Worm (Caenorhabditis elegans): ENCODE results near the gene K04G7.1.

Gene K04G7.1

DNA sequence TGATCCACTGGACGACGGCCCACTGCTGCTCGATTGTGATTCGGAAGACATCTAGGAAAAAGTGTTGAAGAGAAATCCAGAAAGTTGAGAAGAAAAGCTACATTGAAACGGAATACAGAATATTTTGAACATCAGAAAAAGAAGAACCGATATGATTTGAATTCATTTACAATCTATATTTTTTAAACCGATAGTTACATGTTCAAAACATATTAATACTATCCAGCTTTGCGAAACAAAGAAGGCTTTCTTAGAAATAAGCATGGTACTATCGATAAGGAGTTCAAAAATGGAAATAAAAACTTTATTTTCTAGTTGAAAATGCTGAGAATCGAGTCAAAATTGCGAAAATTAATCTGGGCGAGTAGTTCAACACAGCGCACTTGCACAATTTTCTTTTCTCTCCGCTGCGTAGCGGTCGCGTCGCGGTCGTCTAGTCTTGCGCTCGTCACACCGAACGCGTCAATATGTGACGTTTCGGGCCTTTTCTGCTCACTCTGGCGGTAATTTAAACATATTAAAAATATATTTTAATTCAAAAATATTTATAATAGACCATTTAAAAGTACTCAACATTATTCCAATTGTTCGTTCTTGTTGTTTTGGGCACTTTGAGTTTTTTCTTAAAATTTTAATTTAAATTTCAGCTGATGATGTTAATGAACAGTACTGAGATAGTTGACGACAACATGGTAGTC lies at the start of gene K04G7.1, which contains the start of gene syf-2:
K04G7.1 (plus strand) TSS at position 648 of the 698 bp plus-strand sequence.
syf-2 (minus strand) TSS at position 51 of the 698 bp plus-strand sequence.
- TF ChIP-seq cebp-1 (GFP tag; IDR thresholded peaks at IDR 0.05), result peak; percentile 69
- TF ChIP-seq cebp-1 (tag; optimal IDR thresholded peaks at IDR 0.05), result peak; percentile 87
- peak; percentile 77 for TF ChIP-seq zfh-2 (GFP tag; conservative IDR thresholded peaks at IDR 0.05)
- peak; percentile 84; the same call in 1 of the 2 replicates for TF ChIP-seq Y95B8A.8 (GFP tag; IDR thresholded peaks at IDR 0.05)
- TF ChIP-seq bed-2 (GFP tag; IDR thresholded peaks at IDR 0.05), result no peak
- TF ChIP-seq Y53G8AR.9 (GFP tag; conservative IDR thresholded peaks at IDR 0.05), result peak; percentile 78
- no peak for TF ChIP-seq cebp-2 (GFP tag; IDR thresholded peaks at IDR 0.05)
- TF ChIP-seq B0019.2 (GFP tag; conservative IDR thresholded peaks at IDR 0.05), result 0 out of 2 replicates have a peak, but pooled peaks have one; percentile 44
- TF ChIP-seq him-1 (tag; optimal IDR thresholded peaks at IDR 0.05), result peak; percentile 32
- no peak for TF ChIP-seq die-1 (tag; optimal IDR thresholded peaks at IDR 0.05)
- TF ChIP-seq snpc-1.3 (tag; optimal IDR thresholded peaks at IDR 0.05; ENCODE audit: insufficient read depth), result peak; percentile 76
- peak; percentile 92 for TF ChIP-seq pha-4 (tag; optimal IDR thresholded peaks at IDR 0.05)
- peak; percentile 64 for TF ChIP-seq ZK185.1 (tag; optimal IDR thresholded peaks at IDR 0.05; ENCODE audit: poor library complexity, severe bottlenecking)
- TF ChIP-seq dpl-1 (GFP tag; optimal IDR thresholded peaks at IDR 0.05), result peak; percentile 77
- TF ChIP-seq hmg-1.2 (GFP tag; IDR thresholded peaks at IDR 0.05), result peak; percentile 73
- TF ChIP-seq ama-1 (optimal IDR thresholded peaks at IDR 0.05), result no peak
- no peak for TF ChIP-seq ama-1 (GFP tag; optimal IDR thresholded peaks at IDR 0.05)
- peak; percentile 97 for TF ChIP-seq attf-5 (GFP tag; optimal IDR thresholded peaks at IDR 0.05)
- TF ChIP-seq unc-130 (GFP tag; optimal IDR thresholded peaks at IDR 0.05), result peak; percentile 62
- TF ChIP-seq attf-3 (GFP tag; conservative IDR thresholded peaks at IDR 0.05), result peak; percentile 79
- 0 out of 2 replicates have a peak, but pooled peaks have one; percentile 64 for TF ChIP-seq Y79H2A.3 (GFP tag; conservative IDR thresholded peaks at IDR 0.05)
- peak; percentile 51 for TF ChIP-seq ztf-26 (tag; optimal IDR thresholded peaks at IDR 0.05)
- TF ChIP-seq snpc-1.1 (tag; optimal IDR thresholded peaks at IDR 0.05; ENCODE audit: insufficient read depth), result peak; percentile 74
- TF ChIP-seq sdz-38 (tag; optimal IDR thresholded peaks at IDR 0.05), result no peak
- TF ChIP-seq lsy-27 (tag; optimal IDR thresholded peaks at IDR 0.05; ENCODE audit: borderline replicate concordance, insufficient read depth), result no peak
- TF ChIP-seq mcd-1 (GFP tag; IDR thresholded peaks at IDR 0.05), result peak; percentile 93
- TF ChIP-seq F33H1.4 (GFP tag; IDR thresholded peaks at IDR 0.05), result peak; percentile 80
- peak; percentile 79 for TF ChIP-seq lin-40 (tag; optimal IDR thresholded peaks at IDR 0.05)
- TF ChIP-seq madf-10 (tag; optimal IDR thresholded peaks at IDR 0.05), result peak; percentile 48
- peak; percentile 88 for TF ChIP-seq rcor-1 (GFP tag; IDR thresholded peaks at IDR 0.05)
- TF ChIP-seq efl-1 (GFP tag; optimal IDR thresholded peaks at IDR 0.05), result peak; percentile 82
- no peak for TF ChIP-seq ztf-6 (GFP tag; IDR thresholded peaks at IDR 0.05)
- TF ChIP-seq K11D2.4 (GFP tag; IDR thresholded peaks at IDR 0.05), result peak; percentile 60; the same call in 1 of the 2 replicates
- TF ChIP-seq nhr-80 (tag; optimal IDR thresholded peaks at IDR 0.05), result peak; percentile 68
- TF ChIP-seq aptf-2 (GFP tag; conservative IDR thresholded peaks at IDR 0.05), result no peak
- TF ChIP-seq B0336.3 (GFP tag; IDR thresholded peaks at IDR 0.05), result peak; percentile 78
- TF ChIP-seq ccch-3 (GFP tag; optimal IDR thresholded peaks at IDR 0.05), result no peak
- TF ChIP-seq sptf-2 (GFP tag; optimal IDR thresholded peaks at IDR 0.05), result no peak
- peak; percentile 1 for TF ChIP-seq repo-1 (tag; optimal IDR thresholded peaks at IDR 0.05)
- TF ChIP-seq let-526 (GFP tag; IDR thresholded peaks at IDR 0.05), result no peak
- TF ChIP-seq madf-3 (GFP tag; IDR thresholded peaks at IDR 0.05), result peak; percentile 100
- no peak for TF ChIP-seq F52B5.7 (tag; optimal IDR thresholded peaks at IDR 0.05)
- TF ChIP-seq egl-44 (GFP tag; IDR thresholded peaks at IDR 0.05), result no peak
- peak; percentile 73 for TF ChIP-seq K12H6.12 (tag; optimal IDR thresholded peaks at IDR 0.05)
- TF ChIP-seq madf-6 (GFP tag; IDR thresholded peaks at IDR 0.05), result peak; percentile 78
- TF ChIP-seq madf-8 (GFP tag; conservative IDR thresholded peaks at IDR 0.05), result peak; percentile 31; the same call in 1 of the 2 replicates
- TF ChIP-seq C17E4.6 (GFP tag; IDR thresholded peaks at IDR 0.05), result peak; percentile 89
- TF ChIP-seq tbp1 (GFP tag; optimal IDR thresholded peaks at IDR 0.05), result peak; percentile 71
